Worm (Caenorhabditis elegans) whole organism, L2 larva: ENCODE data around the gene fbxc-50.

Experiments used
- C34F6.9 ChIP-seq: fragments of 150-350 bp; optimal IDR thresholded peaks from 2 replicates; lab custom pipeline; 2014; ENCODE audit warnings: missing biosample characterization, missing genetic modification characterization
- F13H6.1 ChIP-seq: sonication (generic microtip); optimal IDR thresholded peaks from 2 replicates; lab custom pipeline; 2016; ENCODE audit warnings: missing genetic modification characterization, missing compliant biosample characterization
- R02D3.7 ChIP-seq: fragments of 150-350 bp; optimal IDR thresholded peaks from 2 replicates; lab custom pipeline; 2014; ENCODE audit warnings: missing biosample characterization, missing genetic modification characterization
- Y55F3AM.14 ChIP-seq: fragments of 200-800 bp; sonication (Bioruptor generic); optimal IDR thresholded peaks from 2 replicates; lab custom pipeline; 2018; ENCODE audit warnings: mild to moderate bottlenecking, missing genetic modification characterization, missing compliant biosample characterization
- alr-1 ChIP-seq: fragments of 150-350 bp; optimal IDR thresholded peaks from 2 replicates; lab custom pipeline; 2014; ENCODE audit warnings: missing biosample characterization, missing genetic modification characterization
- blmp-1 ChIP-seq: sonication (generic microtip); optimal IDR thresholded peaks from 2 replicates; lab custom pipeline; 2017; ENCODE audit warnings: missing genetic modification characterization, mild to moderate bottlenecking, missing compliant biosample characterization, antibody characterized with exemption, moderate library complexity; ENCODE audit not compliant: insufficient read depth
- ceh-16 ChIP-seq: fragments of 150-350 bp; optimal IDR thresholded peaks from 2 replicates; lab custom pipeline; 2014; ENCODE audit warnings: missing biosample characterization, missing genetic modification characterization
- ceh-82 ChIP-seq: fragments of 150-350 bp; optimal IDR thresholded peaks from 2 replicates; lab custom pipeline; 2014; ENCODE audit warnings: missing biosample characterization, missing genetic modification characterization
- crh-2 ChIP-seq: sonication (generic microtip); optimal IDR thresholded peaks from 2 replicates; lab custom pipeline; 2017; ENCODE audit warnings: missing biosample characterization, missing genetic modification characterization
- dmd-4 ChIP-seq: sonication (generic microtip); optimal IDR thresholded peaks from 2 replicates; lab custom pipeline; 2017; ENCODE audit warnings: missing biosample characterization, missing genetic modification characterization
- egl-27 ChIP-seq: sonication (generic microtip); optimal IDR thresholded peaks from 3 replicates; lab custom pipeline; 2017; ENCODE audit warnings: missing biosample characterization, missing genetic modification reagents, missing genetic modification characterization
- elt-3 ChIP-seq: sonication (generic microtip); optimal IDR thresholded peaks from 2 replicates; lab custom pipeline; 2017; ENCODE audit warnings: missing biosample characterization, missing genetic modification characterization
- fos-1 ChIP-seq: fragments of 150-350 bp; optimal IDR thresholded peaks from 2 replicates; lab custom pipeline; 2014; ENCODE audit warnings: missing biosample characterization, missing genetic modification characterization
- lin-11 ChIP-seq: fragments of 150-350 bp; sonication (generic microtip); optimal IDR thresholded peaks from 2 replicates; lab custom pipeline; 2014; ENCODE audit warnings: missing biosample characterization, missing genetic modification characterization, inconsistent platforms, mixed read lengths
- lin-13 ChIP-seq: fragments of 150-350 bp; optimal IDR thresholded peaks from 2 replicates; lab custom pipeline; 2014; ENCODE audit warnings: missing biosample characterization, missing genetic modification reagents, missing genetic modification characterization
- lin-39 ChIP-seq: fragments of 150-350 bp; optimal IDR thresholded peaks from 2 replicates; lab custom pipeline; 2014; ENCODE audit warnings: missing biosample characterization, missing genetic modification reagents, missing genetic modification characterization
- lsy-2 ChIP-seq, 2 experiments: fragments of 150-350 bp in 1 of 2; sonication (generic microtip) in 1 of 2; optimal IDR thresholded peaks; 2 replicates each; lab custom pipeline; 2014 to 2017; ENCODE audit warnings: missing biosample characterization in 2 of 2, missing genetic modification characterization in 2 of 2
- mab-5 ChIP-seq: fragments of 150-350 bp; optimal IDR thresholded peaks from 2 replicates; lab custom pipeline; 2014; ENCODE audit warnings: missing biosample characterization, missing genetic modification characterization
- mbf-1 ChIP-seq: sonication (generic microtip); optimal IDR thresholded peaks from 2 replicates; lab custom pipeline; 2017; ENCODE audit warnings: missing biosample characterization, missing genetic modification characterization
- mdl-1 ChIP-seq, 2 experiments: fragments of 150-350 bp in 1 of 2; sonication (generic microtip) in 1 of 2; optimal IDR thresholded peaks; 2 replicates each; lab custom pipeline; 2017; ENCODE audit warnings: missing biosample characterization in 2 of 2, missing genetic modification characterization in 2 of 2
- nhr-10 ChIP-seq: sonication (generic microtip); optimal IDR thresholded peaks from 2 replicates; lab custom pipeline; 2017; ENCODE audit warnings: missing biosample characterization, missing genetic modification characterization
- nhr-11 ChIP-seq: fragments of 150-350 bp; optimal IDR thresholded peaks from 2 replicates; lab custom pipeline; 2014; ENCODE audit warnings: missing biosample characterization, missing genetic modification characterization
- nhr-129 ChIP-seq: fragments of 150-350 bp; optimal IDR thresholded peaks from 2 replicates; lab custom pipeline; 2014; ENCODE audit warnings: missing biosample characterization, missing genetic modification characterization
- nhr-21 ChIP-seq: fragments of 150-350 bp; optimal IDR thresholded peaks from 2 replicates; lab custom pipeline; 2014; ENCODE audit warnings: missing biosample characterization, missing genetic modification characterization
- nhr-23 ChIP-seq: fragments of 150-350 bp; optimal IDR thresholded peaks from 2 replicates; lab custom pipeline; 2014; ENCODE audit warnings: missing biosample characterization, missing genetic modification reagents, missing genetic modification characterization
- nhr-237 ChIP-seq: fragments of 150-350 bp; optimal IDR thresholded peaks from 2 replicates; lab custom pipeline; 2014; ENCODE audit warnings: missing biosample characterization, missing genetic modification characterization
- nhr-25 ChIP-seq: fragments of 150-350 bp; sonication (generic microtip); optimal IDR thresholded peaks from 3 replicates; lab custom pipeline; 2014; ENCODE audit warnings: missing biosample characterization, missing genetic modification characterization
- nhr-6 ChIP-seq: fragments of 150-350 bp; optimal IDR thresholded peaks from 2 replicates; lab custom pipeline; 2014; ENCODE audit warnings: missing biosample characterization, missing genetic modification characterization
- nhr-77 ChIP-seq: fragments of 150-350 bp; optimal IDR thresholded peaks from 2 replicates; lab custom pipeline; 2014; ENCODE audit warnings: missing biosample characterization, missing genetic modification characterization
- peb-1 ChIP-seq: fragments of 150-350 bp; optimal IDR thresholded peaks from 2 replicates; lab custom pipeline; 2014; ENCODE audit warnings: missing biosample characterization, missing genetic modification characterization
- sem-4 ChIP-seq: fragments of 150-350 bp; optimal IDR thresholded peaks from 2 replicates; lab custom pipeline; 2014; ENCODE audit warnings: missing biosample characterization, missing genetic modification reagents, missing genetic modification characterization
- skn-1 ChIP-seq: sonication (generic microtip); optimal IDR thresholded peaks from 2 replicates; lab custom pipeline; 2017; ENCODE audit warnings: missing biosample characterization, missing genetic modification characterization
- sma-3 ChIP-seq: sonication (generic microtip); optimal IDR thresholded peaks from 2 replicates; lab custom pipeline; 2016; ENCODE audit warnings: missing genetic modification reagents, missing genetic modification characterization, missing compliant biosample characterization
- snpc-4 ChIP-seq: fragments of 150-350 bp; optimal IDR thresholded peaks from 2 replicates; lab custom pipeline; 2014; ENCODE audit warnings: missing biosample characterization, missing genetic modification characterization
- unc-39 ChIP-seq: fragments of 150-350 bp; optimal IDR thresholded peaks from 2 replicates; lab custom pipeline; 2014; ENCODE audit warnings: missing biosample characterization, missing genetic modification characterization
- unc-55 ChIP-seq: fragments of 150-350 bp; sonication (generic microtip); optimal IDR thresholded peaks from 3 replicates; lab custom pipeline; 2014; ENCODE audit warnings: missing biosample characterization, missing genetic modification reagents, missing genetic modification characterization
- unc-62 ChIP-seq: fragments of 150-350 bp; optimal IDR thresholded peaks from 2 replicates; lab custom pipeline; 2014; ENCODE audit warnings: missing biosample characterization, missing genetic modification reagents, missing genetic modification characterization
- ztf-1 ChIP-seq: fragments of 200-800 bp; sonication (Bioruptor generic); conservative IDR thresholded peaks from 2 replicates; pipeline ENCODE4 v1.3.6; 2022; ENCODE audit warnings: missing genetic modification characterization, missing compliant biosample characterization
- ztf-11 ChIP-seq: sonication (generic microtip); optimal IDR thresholded peaks from 2 replicates; lab custom pipeline; 2017; ENCODE audit warnings: missing biosample characterization, missing genetic modification characterization
- ztf-4 ChIP-seq: fragments of 150-350 bp; optimal IDR thresholded peaks from 2 replicates; lab custom pipeline; 2014; ENCODE audit warnings: missing biosample characterization, missing genetic modification characterization

Gene fbxc-50

DNA sequence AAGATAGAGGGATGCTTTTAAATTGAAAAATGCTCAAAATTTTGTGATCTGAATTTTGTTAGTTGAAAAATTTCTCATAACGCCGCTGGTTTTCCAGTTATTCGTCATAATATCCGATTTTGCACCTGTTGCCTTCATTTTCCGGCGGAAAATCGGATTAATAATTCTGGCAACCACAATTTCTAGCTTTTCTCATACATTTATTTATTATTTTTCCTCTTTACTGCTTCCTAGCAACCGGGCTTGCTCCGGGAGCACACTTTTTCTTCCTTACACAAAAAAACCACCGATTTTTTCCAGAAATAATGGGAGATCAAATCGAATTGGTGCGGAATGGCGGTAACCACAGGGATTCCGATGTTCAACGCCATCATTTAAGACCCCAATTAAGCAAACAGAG, 19.4 kb upstream of the fbxc-50 start, which contains the start of gene F02E11.7:
Gene F02E11.7, plus strand, starts transcription at position 301 of the 400 bp plus-strand sequence.
- no peak for TF ChIP-seq sma-3 (GFP tag; lab: Kevin White, UChicago)

DNA sequence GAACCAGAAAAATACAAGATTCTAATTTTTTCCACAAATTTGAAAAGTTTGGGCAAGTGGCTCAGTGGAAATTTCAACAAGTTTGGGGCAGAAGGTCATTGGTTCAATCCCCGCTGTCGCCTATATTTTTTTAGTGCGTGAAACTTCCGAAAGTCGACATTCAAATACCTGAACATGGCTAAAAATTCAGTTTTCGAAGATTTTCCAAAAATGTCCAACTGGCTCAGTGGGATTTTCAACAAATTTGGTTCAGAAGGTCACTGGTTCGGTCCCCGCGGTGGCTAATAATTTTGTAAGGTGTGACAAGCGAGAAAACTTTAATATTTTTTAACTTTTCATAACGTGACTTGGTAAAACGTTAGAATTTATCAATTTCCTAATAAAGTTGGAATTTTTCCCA, 16.8 kb upstream of the fbxc-50 start:
- TF ChIP-seq F13H6.1 (no peak), nhr-6 (tag; lab: Kevin White, UChicago) (no peak), ceh-82 (tag; lab: Kevin White, UChicago) (no peak), mdl-1 (tag; optimal IDR thresholded peaks at IDR 0.05; lab: Kevin White, UChicago) (no peak), elt-3 (tag; lab: Kevin White, UChicago) (no peak), nhr-237 (tag; lab: Kevin White, UChicago) (no peak), nhr-10 (tag; lab: Kevin White, UChicago) (no peak), unc-62 (GFP tag; lab: Kevin White, UChicago) (no peak), R02D3.7 (tag; lab: Kevin White, UChicago) (no peak), mab-5 (tag; lab: Kevin White, UChicago) (no peak), ztf-1 (no peak), lin-39 (no peak), ztf-4 (tag; lab: Kevin White, UChicago) (no peak), nhr-23 (tag; lab: Kevin White, UChicago) (no peak), nhr-21 (tag; lab: Kevin White, UChicago) (no peak), sma-3 (GFP tag; lab: Kevin White, UChicago) (no peak), ztf-11 (tag; lab: Kevin White, UChicago) (no peak), unc-39 (tag; lab: Kevin White, UChicago) (no peak)

DNA sequence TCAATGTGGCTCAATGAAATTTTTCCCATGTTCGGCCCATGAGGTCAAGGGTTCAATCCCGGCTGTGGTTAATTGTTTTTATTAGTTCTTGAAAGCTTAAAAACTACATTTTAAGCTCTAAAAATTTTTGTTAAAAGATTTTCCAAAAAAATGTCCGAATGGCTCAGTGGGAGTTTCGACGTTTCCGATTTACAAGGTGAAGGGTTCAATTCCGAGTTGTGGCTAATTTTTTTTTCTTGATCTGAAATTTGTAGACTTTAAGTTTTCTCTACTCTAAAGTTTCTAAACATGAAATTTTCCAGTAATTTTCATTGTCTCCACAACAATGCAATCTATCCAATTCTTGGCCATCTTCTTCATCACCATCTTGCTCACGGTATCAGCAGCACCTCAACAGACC, 14.6 kb upstream of the fbxc-50 start, which contains the start of gene F02E11.2:
Gene F02E11.2, plus strand, starts transcription at position 301 of the 400 bp plus-strand sequence.
- TF ChIP-seq blmp-1 (tag; lab: Kevin White, UChicago) (no peak), alr-1 (tag; lab: Kevin White, UChicago) (no peak), mdl-1 (tag; optimal IDR thresholded peaks at IDR 0.05; lab: Kevin White, UChicago) (no peak), nhr-129 (no peak), mbf-1 (tag; lab: Kevin White, UChicago) (no peak), sem-4 (tag; lab: Kevin White, UChicago) (no peak), sma-3 (GFP tag; lab: Kevin White, UChicago) (no peak), ceh-16 (no peak), egl-27 (tag; lab: Kevin White, UChicago) (no peak), lin-13 (GFP tag; lab: Kevin White, UChicago) (no peak), C34F6.9 (tag; lab: Kevin White, UChicago) (no peak), F13H6.1 (no peak), ztf-4 (tag; lab: Kevin White, UChicago) (no peak), lin-11 (tag; lab: Kevin White, UChicago) (no peak), unc-55 (GFP tag; lab: Kevin White, UChicago) (no peak), lsy-2 (tag; optimal IDR thresholded peaks at IDR 0.05; lab: Kevin White, UChicago) (no peak), peb-1 (tag; lab: Kevin White, UChicago) (no peak)
- TF ChIP-seq, all 48 proteins: peak for 0

DNA sequence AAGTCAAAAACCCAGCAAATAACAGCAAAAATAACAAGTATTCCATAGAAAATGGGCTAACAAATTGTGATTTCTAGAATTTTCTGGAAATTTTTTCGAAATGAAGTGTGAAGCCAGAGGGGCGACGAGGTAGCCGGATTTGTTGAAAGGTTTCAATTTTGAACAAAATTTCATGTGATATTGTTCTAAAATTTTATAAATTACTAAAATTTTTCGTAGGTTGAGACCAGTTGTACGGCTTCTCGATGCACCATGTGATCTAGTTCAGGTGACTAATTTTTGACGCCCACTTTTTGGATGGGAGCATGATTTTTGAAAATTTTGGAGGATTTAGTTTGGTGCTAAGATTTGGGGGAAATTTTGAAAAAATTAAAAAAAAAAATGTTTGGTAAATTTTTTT, 11.3 kb upstream of the fbxc-50 start, which contains the start of gene gcy-19:
Gene gcy-19, minus strand, starts transcription at position 101 of the 400 bp plus-strand sequence.
- TF ChIP-seq nhr-21 (tag; lab: Kevin White, UChicago) (no peak), nhr-77 (tag; lab: Kevin White, UChicago) (no peak), lin-39 (no peak), sem-4 (tag; lab: Kevin White, UChicago) (no peak)
- TF ChIP-seq, all 48 proteins: peak for 0

DNA sequence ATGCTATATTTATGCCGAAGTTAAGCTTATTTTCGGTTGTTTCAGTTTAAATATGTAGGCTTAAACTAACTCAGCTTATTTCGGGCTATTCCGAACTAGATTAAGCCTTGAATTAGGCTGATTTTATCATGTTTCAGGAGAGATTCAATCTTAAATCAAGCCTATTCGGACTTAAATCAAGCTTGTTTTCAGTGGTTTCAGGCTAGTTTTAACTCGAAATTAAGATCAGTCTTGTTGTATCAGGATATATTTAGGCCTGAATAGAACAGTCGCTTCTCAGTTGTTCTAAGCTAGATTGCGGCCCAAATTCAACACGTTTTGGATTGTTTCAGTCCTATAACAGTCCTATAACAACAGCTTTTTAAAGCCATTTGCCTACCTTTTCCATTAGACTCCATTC, 3.9 kb upstream of the fbxc-50 start:
- TF ChIP-seq egl-27 (tag; lab: Kevin White, UChicago) = no peak
- TF ChIP-seq mbf-1 (tag; lab: Kevin White, UChicago) = no peak
- TF ChIP-seq, all 48 proteins: peak for 0

DNA sequence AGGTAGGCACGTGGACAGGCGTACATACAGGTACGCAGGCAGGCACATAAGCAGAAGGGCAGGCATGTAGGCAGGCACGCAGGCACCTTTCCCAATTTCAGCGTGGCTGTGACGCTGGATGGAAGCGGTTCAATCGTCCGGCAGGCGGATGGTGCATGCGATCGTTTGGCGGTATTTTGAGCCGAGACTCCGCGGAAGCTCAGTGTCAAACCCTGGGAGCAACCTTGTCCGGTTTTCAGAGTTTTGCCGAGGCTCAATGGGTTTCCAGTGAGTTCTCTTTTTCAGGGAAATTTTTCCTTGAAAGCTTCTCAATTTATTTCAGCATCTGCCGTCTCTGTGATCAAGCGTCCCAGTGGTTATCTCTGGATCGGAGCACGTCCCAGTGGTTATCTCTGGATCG, 2.3 kb upstream of the fbxc-50 start:
- no peak for TF ChIP-seq ceh-82 (tag; lab: Kevin White, UChicago)
- TF ChIP-seq nhr-11 (tag; lab: Kevin White, UChicago) = no peak
- TF ChIP-seq unc-55 (GFP tag; lab: Kevin White, UChicago) = no peak
- TF ChIP-seq lsy-2 (tag; optimal IDR thresholded peaks at IDR 0.05; lab: Kevin White, UChicago) = no peak
- TF ChIP-seq snpc-4 = no peak
- TF ChIP-seq crh-2 (tag; lab: Kevin White, UChicago) = no peak
- TF ChIP-seq skn-1 (tag; lab: Kevin White, UChicago) = no peak
- TF ChIP-seq Y55F3AM.14 = no peak
- TF ChIP-seq ztf-11 (tag; lab: Kevin White, UChicago) = no peak
- no peak for TF ChIP-seq nhr-23 (tag; lab: Kevin White, UChicago)
- no peak for TF ChIP-seq fos-1 (tag; lab: Kevin White, UChicago)
- no peak for TF ChIP-seq dmd-4 (tag; lab: Kevin White, UChicago)
- TF ChIP-seq nhr-25 (tag; lab: Kevin White, UChicago) = no peak
- TF ChIP-seq elt-3 (tag; lab: Kevin White, UChicago) = no peak
- no peak for TF ChIP-seq lin-13 (GFP tag; lab: Kevin White, UChicago)
- no peak for TF ChIP-seq blmp-1 (tag; lab: Kevin White, UChicago)
